Worm (Caenorhabditis elegans) whole organism, L4 larva: ENCODE results near the gene tbc-10.

ENCODE experiments used
- F10B5.3 ChIP-seq: sonication (generic microtip); optimal IDR thresholded peaks from 2 replicates; lab custom pipeline; 2016; ENCODE audit warnings: mild to moderate bottlenecking, missing genetic modification characterization, missing compliant biosample characterization
- F26F4.8 ChIP-seq: fragments of 200-800 bp; sonication (Bioruptor generic); conservative IDR thresholded peaks from 2 replicates; pipeline ENCODE4 v1.3.6; 2022; ENCODE audit warnings: missing genetic modification characterization, missing compliant biosample characterization
- F44E2.7 ChIP-seq: fragments of 200-800 bp; sonication (Bioruptor generic); IDR thresholded peaks from 2 replicates; pipeline ENCODE4 v2.1.2; 2022; ENCODE audit warnings: missing genetic modification characterization, missing compliant biosample characterization
- F49E8.2 ChIP-seq: sonication (generic microtip); optimal IDR thresholded peaks from 2 replicates; lab custom pipeline; 2016; ENCODE audit warnings: missing compliant biosample characterization, mild to moderate bottlenecking, missing genetic modification characterization, borderline replicate concordance
- Y75B8A.6 ChIP-seq: fragments of 200-800 bp; sonication (Bioruptor generic); IDR thresholded peaks from 2 replicates; pipeline ENCODE4 v1.3.6; 2022; ENCODE audit warnings: missing genetic modification reagents, missing genetic modification characterization, missing compliant biosample characterization
- ZK337.2 ChIP-seq: fragments of 200-800 bp; sonication (Bioruptor generic); IDR thresholded peaks from 2 replicates; pipeline ENCODE4 v1.3.6; 2022; ENCODE audit warnings: missing genetic modification reagents, missing genetic modification characterization, missing compliant biosample characterization
- arid-1 ChIP-seq: fragments of 200-800 bp; sonication (Bioruptor generic); conservative IDR thresholded peaks from 2 replicates; pipeline ENCODE4 v1.3.6; 2022; ENCODE audit warnings: missing genetic modification reagents, missing genetic modification characterization, missing compliant biosample characterization
- ceh-20 ChIP-seq: fragments of 200-800 bp; sonication (Bioruptor generic); IDR thresholded peaks from 2 replicates; pipeline ENCODE4 v1.3.6; 2022; ENCODE audit warnings: missing genetic modification reagents, missing genetic modification characterization, missing compliant biosample characterization
- ceh-32 ChIP-seq: sonication (generic microtip); optimal IDR thresholded peaks from 2 replicates; lab custom pipeline; 2016; ENCODE audit warnings: mild to moderate bottlenecking, missing genetic modification characterization, missing compliant biosample characterization; ENCODE audit not compliant: poor library complexity
- daf-12 ChIP-seq: fragments of 150-350 bp; optimal IDR thresholded peaks from 2 replicates; lab custom pipeline; 2014; ENCODE audit warnings: missing biosample characterization, missing genetic modification reagents, missing genetic modification characterization
- daf-16 ChIP-seq, 3 experiments: sonication (generic microtip); optimal IDR thresholded peaks; 2 replicates each; lab custom pipeline; 2016 to 2017; ENCODE audit warnings: missing genetic modification characterization in 3 of 3, missing genetic modification reagents in 3 of 3, mild to moderate bottlenecking in 2 of 3, missing compliant biosample characterization in 2 of 3, missing biosample characterization in 1 of 3, moderate library complexity in 1 of 3
- daf-19 ChIP-seq: fragments of 200-800 bp; sonication (Bioruptor generic); conservative IDR thresholded peaks from 2 replicates; pipeline ENCODE4 v1.3.6; 2022; ENCODE audit warnings: missing genetic modification characterization, missing compliant biosample characterization
- dmd-6 ChIP-seq: fragments of 200-800 bp; sonication (Bioruptor generic); IDR thresholded peaks from 2 replicates; pipeline ENCODE4 v1.3.6; 2022; ENCODE audit warnings: missing genetic modification reagents, missing genetic modification characterization, missing compliant biosample characterization
- dpl-1 ChIP-seq: fragments of 150-350 bp; optimal IDR thresholded peaks from 2 replicates; lab custom pipeline; 2014; ENCODE audit warnings: missing biosample characterization, missing genetic modification reagents, missing genetic modification characterization
- duxl-1 ChIP-seq: sonication (generic microtip); optimal IDR thresholded peaks from 2 replicates; lab custom pipeline; 2016; ENCODE audit warnings: mild to moderate bottlenecking, missing genetic modification characterization, moderate library complexity, missing compliant biosample characterization; ENCODE audit not compliant: poor library complexity
- dve-1 ChIP-seq: sonication (generic microtip); optimal IDR thresholded peaks from 2 replicates; lab custom pipeline; 2017; ENCODE audit warnings: antibody characterized with exemption, mild to moderate bottlenecking, missing genetic modification characterization, missing compliant biosample characterization; ENCODE audit not compliant: insufficient read depth
- egl-43 ChIP-seq: fragments of 200-800 bp; sonication (Bioruptor generic); IDR thresholded peaks from 2 replicates; pipeline ENCODE4 v1.3.6; 2022; ENCODE audit warnings: missing genetic modification reagents, missing genetic modification characterization, missing compliant biosample characterization
- fkh-10 ChIP-seq: fragments of 150-350 bp; optimal IDR thresholded peaks from 2 replicates; lab custom pipeline; 2014; ENCODE audit warnings: missing biosample characterization, missing genetic modification reagents, missing genetic modification characterization
- hlh-11 ChIP-seq: fragments of 200-800 bp; sonication (Bioruptor generic); optimal IDR thresholded peaks from 2 replicates; lab custom pipeline; 2018; ENCODE audit warnings: mild to moderate bottlenecking, missing genetic modification characterization, missing compliant biosample characterization
- lin-1 ChIP-seq: fragments of 200-800 bp; sonication (Bioruptor generic); IDR thresholded peaks from 2 replicates; pipeline ENCODE4 v1.3.6; 2022; ENCODE audit warnings: missing genetic modification reagents, missing genetic modification characterization, missing compliant biosample characterization
- lin-15B ChIP-seq: fragments of 150-350 bp; sonication (generic microtip); optimal IDR thresholded peaks from 3 replicates; lab custom pipeline; 2014; ENCODE audit warnings: missing biosample characterization, missing genetic modification characterization
- lin-38 ChIP-seq: fragments of 200-800 bp; sonication (Bioruptor generic); IDR thresholded peaks from 2 replicates; pipeline ENCODE4 v1.3.6; 2022; ENCODE audit warnings: missing genetic modification reagents, missing genetic modification characterization, missing compliant biosample characterization
- lin-39 ChIP-seq: fragments of 150-350 bp; optimal IDR thresholded peaks from 2 replicates; lab custom pipeline; 2014; ENCODE audit warnings: missing biosample characterization, missing genetic modification reagents, missing genetic modification characterization
- lsy-2 ChIP-seq, 2 experiments: fragments of 150-350 bp in 1 of 2; sonication (generic microtip) in 1 of 2; optimal IDR thresholded peaks; 2 replicates each; lab custom pipeline; 2014 to 2017; ENCODE audit warnings: missing biosample characterization in 2 of 2, missing genetic modification characterization in 2 of 2
- mdl-1 ChIP-seq, 2 experiments: fragments of 150-350 bp in 1 of 2; sonication (generic microtip) in 1 of 2; optimal IDR thresholded peaks; 2 replicates each; lab custom pipeline; 2014 to 2017; ENCODE audit warnings: missing biosample characterization in 2 of 2, missing genetic modification characterization in 2 of 2
- mep-1 ChIP-seq: fragments of 150-350 bp; sonication (generic microtip); optimal IDR thresholded peaks from 3 replicates; lab custom pipeline; 2014; ENCODE audit warnings: missing biosample characterization, missing genetic modification characterization
- mes-2 ChIP-seq: sonication (generic microtip); optimal IDR thresholded peaks from 2 replicates; lab custom pipeline; 2016; ENCODE audit warnings: missing genotype, mild to moderate bottlenecking, missing genetic modification characterization, missing compliant biosample characterization; ENCODE audit not compliant: poor library complexity, severe bottlenecking
- nhr-28 ChIP-seq: fragments of 150-350 bp; optimal IDR thresholded peaks from 2 replicates; lab custom pipeline; 2014; ENCODE audit warnings: missing biosample characterization, missing genetic modification characterization
- nhr-41 ChIP-seq: fragments of 200-800 bp; sonication (Bioruptor generic); IDR thresholded peaks from 2 replicates; pipeline ENCODE4 v1.3.6; 2022; ENCODE audit warnings: missing genetic modification reagents, missing genetic modification characterization, missing compliant biosample characterization
- nhr-76 ChIP-seq: fragments of 150-350 bp; optimal IDR thresholded peaks from 2 replicates; lab custom pipeline; 2014; ENCODE audit warnings: missing biosample characterization, missing genetic modification characterization
- pha-4 ChIP-seq, 2 experiments: fragments of 150-350 bp in 1 of 2; fragments of 200-800 bp in 1 of 2; sonication (Bioruptor generic) in 1 of 2; IDR thresholded peaks in 1 of 2; optimal IDR thresholded peaks in 1 of 2; 2 replicates each; pipeline versions ENCODE4 v1.3.6 to Lab custom; 2014 to 2022; ENCODE audit warnings: missing genetic modification characterization in 2 of 2, missing genetic modification reagents in 2 of 2, missing biosample characterization in 1 of 2, missing compliant biosample characterization in 1 of 2
- pqm-1 ChIP-seq: sonication (generic microtip); optimal IDR thresholded peaks from 2 replicates; lab custom pipeline; 2017; ENCODE audit warnings: missing biosample characterization, missing genetic modification characterization
- skn-1 ChIP-seq: fragments of 150-350 bp; optimal IDR thresholded peaks from 2 replicates; lab custom pipeline; 2014; ENCODE audit warnings: missing biosample characterization, missing genetic modification characterization
- snpc-1.2 ChIP-seq: fragments of 200-800 bp; sonication (Bioruptor generic); IDR thresholded peaks from 2 replicates; pipeline ENCODE4 v1.3.6; 2022; ENCODE audit warnings: missing genetic modification reagents, missing genetic modification characterization, missing compliant biosample characterization
- spr-1 ChIP-seq: sonication (generic microtip); optimal IDR thresholded peaks from 2 replicates; lab custom pipeline; 2016; ENCODE audit warnings: mild to moderate bottlenecking, missing genetic modification characterization, missing compliant biosample characterization
- unc-130 ChIP-seq: sonication (generic microtip); optimal IDR thresholded peaks from 2 replicates; lab custom pipeline; 2016; ENCODE audit warnings: missing genetic modification reagents, missing genetic modification characterization, missing compliant biosample characterization
- unc-39 ChIP-seq: sonication (generic microtip); optimal IDR thresholded peaks from 2 replicates; lab custom pipeline; 2017; ENCODE audit warnings: missing biosample characterization, missing genetic modification characterization
- unc-62 ChIP-seq, 3 experiments: fragments of 150-350 bp in 1 of 3; sonication (generic microtip); optimal IDR thresholded peaks in 2 of 3; peaks in 1 of 3; 1 replicate in 1 of 3; 2 replicates in 2 of 3; lab custom pipeline; 2014 to 2017; ENCODE audit warnings: missing biosample characterization in 3 of 3, missing genetic modification characterization in 3 of 3, missing genetic modification reagents in 3 of 3, missing genotype in 1 of 3
- vab-7 ChIP-seq: fragments of 200-800 bp; sonication (Bioruptor generic); IDR thresholded peaks from 2 replicates; pipeline ENCODE4 v1.3.6; 2022; ENCODE audit warnings: missing genetic modification reagents, missing genetic modification characterization, missing compliant biosample characterization
- zag-1 ChIP-seq: fragments of 150-350 bp; optimal IDR thresholded peaks from 2 replicates; lab custom pipeline; 2014; ENCODE audit warnings: missing biosample characterization, missing genetic modification characterization
- zfp-2 ChIP-seq: sonication (generic microtip); optimal IDR thresholded peaks from 2 replicates; lab custom pipeline; 2016; ENCODE audit warnings: mild to moderate bottlenecking, missing genetic modification characterization, missing compliant biosample characterization
- zfp-3 ChIP-seq: fragments of 200-800 bp; sonication (Bioruptor generic); conservative IDR thresholded peaks from 2 replicates; pipeline ENCODE4 v1.3.6; 2022; ENCODE audit warnings: missing genetic modification reagents, missing genetic modification characterization, missing compliant biosample characterization

The tbc-10 gene

ce11 chrIII:1028233-1028632 is 45.2 kb downstream of the tbc-10 start:
- TF ChIP-seq egl-43 (no peak), daf-16 (GFP tag; optimal IDR thresholded peaks at IDR 0.05; lab: Kevin White, UChicago) (no peak), daf-16 (tag; optimal IDR thresholded peaks at IDR 0.05; lab: Kevin White, UChicago) (peak; percentile 32), dmd-6 (GFP tag; lab: Robert Waterston, UW) (peak; percentile 67; the same call in 1 of the 2 replicates), hlh-11 (tag; lab: Kevin White, UChicago) (peak; percentile 70), pqm-1 (tag; lab: Kevin White, UChicago) (peak; percentile 70), nhr-28 (tag; lab: Kevin White, UChicago) (peak; percentile 35)

DNA sequence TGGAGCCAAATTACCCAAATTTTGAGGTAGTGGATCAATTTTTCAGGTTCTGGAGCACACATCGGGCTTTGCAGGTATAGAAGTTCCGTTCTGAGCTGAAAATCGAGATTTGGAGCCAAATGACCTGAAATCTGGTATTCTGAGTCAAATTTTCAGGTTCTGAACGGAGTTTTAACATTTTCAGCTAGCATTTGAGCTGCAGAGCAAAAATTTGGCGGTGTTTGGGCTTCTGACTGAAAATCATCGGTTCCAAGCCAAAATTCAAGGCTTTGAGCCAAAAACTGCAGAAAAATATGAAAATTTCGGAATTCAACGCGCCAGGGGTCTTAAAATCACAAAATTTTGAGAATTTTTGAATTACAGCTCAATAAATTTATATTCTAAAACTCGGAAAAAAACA is 47.9 kb downstream of the tbc-10 start, which contains the start of the genes clc-26 and E_BE45912.2:
clc-26 (minus strand) TSS at position 101 of the 400 bp plus-strand sequence.
E_BE45912.2 (minus strand) TSS at position 139 of the 400 bp plus-strand sequence.
- no peak for TF ChIP-seq ZK337.2 (GFP tag; lab: Robert Waterston, UW)
- TF ChIP-seq unc-62 (GFP tag; optimal IDR thresholded peaks at IDR 0.05 in 1 of 2; lab: Kevin White, UChicago) = peak in 1 of 2 experiments; percentile 9
- no peak for TF ChIP-seq unc-62 (tag; optimal IDR thresholded peaks at IDR 0.05; lab: Kevin White, UChicago)

DNA sequence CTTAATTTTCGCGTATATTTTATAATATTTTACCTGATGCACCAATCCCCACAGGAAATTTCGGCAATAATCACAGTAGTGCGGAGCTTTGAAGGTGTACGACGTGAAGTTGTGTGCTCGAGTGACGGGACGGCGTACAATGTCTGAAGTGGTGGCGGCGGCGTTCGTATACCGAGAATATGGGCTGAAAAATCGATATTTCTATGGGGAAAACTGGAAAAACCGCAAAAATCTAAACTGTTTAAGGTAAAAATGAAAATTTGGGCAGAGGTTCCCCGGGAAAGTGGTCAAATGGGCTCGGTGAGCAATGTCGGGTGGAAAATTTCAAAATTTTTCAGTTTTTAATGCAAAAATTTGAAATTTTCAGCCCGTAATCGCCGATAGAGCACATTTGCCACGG is 51.8 kb downstream of the tbc-10 start:
- TF ChIP-seq daf-19 (GFP tag; lab: Robert Waterston, UW) = no peak
- no peak for TF ChIP-seq pha-4 (GFP tag; IDR thresholded peaks at IDR 0.05; lab: Robert Waterston, UW)
- no peak for TF ChIP-seq pha-4 (tag; optimal IDR thresholded peaks at IDR 0.05; lab: Kevin White, UChicago)
- TF ChIP-seq F44E2.7 (GFP tag; lab: Robert Waterston, UW) = no peak
- TF ChIP-seq Y75B8A.6 (GFP tag; lab: Robert Waterston, UW) = no peak
- TF ChIP-seq nhr-41 (GFP tag; lab: Robert Waterston, UW) = no peak
- no peak for TF ChIP-seq vab-7
- TF ChIP-seq F26F4.8 (GFP tag; lab: Robert Waterston, UW) = no peak
- no peak for TF ChIP-seq unc-130 (GFP tag; lab: Kevin White, UChicago)
- no peak for TF ChIP-seq mep-1
- TF ChIP-seq mdl-1 (tag; optimal IDR thresholded peaks at IDR 0.05; lab: Kevin White, UChicago) = no peak
- no peak for TF ChIP-seq ceh-20 (GFP tag; lab: Robert Waterston, UW)
- no peak for TF ChIP-seq skn-1
- no peak for TF ChIP-seq ZK337.2 (GFP tag; lab: Robert Waterston, UW)
- TF ChIP-seq lin-39 (tag; lab: Kevin White, UChicago) = no peak
- TF ChIP-seq zfp-3 = no peak
- no peak for TF ChIP-seq F49E8.2 (tag; lab: Kevin White, UChicago)
- no peak for TF ChIP-seq zfp-2 (tag; lab: Kevin White, UChicago)
- no peak for TF ChIP-seq lin-38 (GFP tag; lab: Robert Waterston, UW)
- no peak for TF ChIP-seq lsy-2 (tag; optimal IDR thresholded peaks at IDR 0.05; lab: Kevin White, UChicago)
- TF ChIP-seq zag-1 (tag; lab: Kevin White, UChicago) = no peak

- TF ChIP-seq duxl-1 (no peak), lin-15B (no peak), arid-1 (GFP tag; lab: Robert Waterston, UW) (no peak), lin-38 (GFP tag; lab: Robert Waterston, UW) (peak; percentile 66), lin-1 (GFP tag; lab: Robert Waterston, UW) (no peak), mes-2 (tag; lab: Kevin White, UChicago) (peak; percentile 63), spr-1 (tag; lab: Kevin White, UChicago) (no peak), daf-12 (tag; lab: Kevin White, UChicago) (no peak), F44E2.7 (GFP tag; lab: Robert Waterston, UW) (no peak), daf-16 (GFP tag; optimal IDR thresholded peaks at IDR 0.05; lab: Kevin White, UChicago) (no peak), daf-16 (tag; optimal IDR thresholded peaks at IDR 0.05; lab: Kevin White, UChicago) (peak; percentile 36), F10B5.3 (no peak), vab-7 (no peak), nhr-76 (tag; lab: Kevin White, UChicago) (no peak), mep-1 (peak; percentile 3), dpl-1 (GFP tag; lab: Kevin White, UChicago) (peak; percentile 64), fkh-10 (GFP tag; lab: Kevin White, UChicago) (peak; percentile 5), ceh-32 (tag; lab: Kevin White, UChicago) (no peak), mdl-1 (tag; optimal IDR thresholded peaks at IDR 0.05; lab: Kevin White, UChicago) (no peak), dve-1 (tag; lab: Kevin White, UChicago) (peak; percentile 37), unc-62 (GFP tag; optimal IDR thresholded peaks at IDR 0.05 in 1 of 2; lab: Kevin White, UChicago) (no peak), unc-62 (tag; optimal IDR thresholded peaks at IDR 0.05; lab: Kevin White, UChicago) (no peak), snpc-1.2 (no peak), unc-39 (tag; lab: Kevin White, UChicago) (no peak), dmd-6 (GFP tag; lab: Robert Waterston, UW) (no peak), nhr-28 (tag; lab: Kevin White, UChicago) (no peak)
Observed at ce11 chrIII:1037173-1037572, 54.1 kb downstream of the tbc-10 start, which contains the start of the genes chin-1 and BE0003N10.1. Gene chin-1 (minus strand): TSS chrIII:1037212. Gene BE0003N10.1 (plus strand): TSS chrIII:1037492.
